Fruit fly (Drosophila melanogaster): ENCODE results near the gene tacc.

Gene tacc

dm6 chr3R:4739492-4740431, 9.1 kb downstream of the tacc start:
- TF ChIP-seq CG18476 (GFP tag; optimal IDR thresholded peaks at IDR 0.05) (peak; percentile 82), cwo (GFP tag; optimal IDR thresholded peaks at IDR 0.05) (peak; percentile 76), phol (tag; optimal IDR thresholded peaks at IDR 0.05) (peak; percentile 89), CG2120 (GFP tag; optimal IDR thresholded peaks at IDR 0.05) (peak; percentile 88), HmgZ (tag; optimal IDR thresholded peaks at IDR 0.05) (peak; percentile 30), peb (GFP tag; IDR thresholded peaks at IDR 0.05) (no peak), CG30020 (tag; optimal IDR thresholded peaks at IDR 0.05) (peak; percentile 36), Lim3 (GFP tag; IDR thresholded peaks at IDR 0.05) (no peak), Oli (tag; optimal IDR thresholded peaks at IDR 0.05) (peak; percentile 92), Side (GFP tag; optimal IDR thresholded peaks at IDR 0.05) (peak; percentile 78), gt (GFP tag; IDR thresholded peaks at IDR 0.05) (no peak), otp (GFP tag; IDR thresholded peaks at IDR 0.05) (no peak), CG34224 (GFP tag; IDR thresholded peaks at IDR 0.05; ENCODE audit: partially characterized antibody) (no peak), Lhr (GFP tag; optimal IDR thresholded peaks at IDR 0.05) (peak; percentile 47), E2f2 (GFP tag; IDR thresholded peaks at IDR 0.05) (no peak), ewg (GFP tag; optimal IDR thresholded peaks at IDR 0.05) (peak; percentile 86), CG31441 (GFP tag; IDR thresholded peaks at IDR 0.05) (no peak), en (GFP tag; optimal IDR thresholded peaks at IDR 0.05) (peak; percentile 75), ato (GFP tag; IDR thresholded peaks at IDR 0.05; ENCODE audit: partially characterized antibody) (no peak), HLH3B (GFP tag; IDR thresholded peaks at IDR 0.05) (no peak), bowl (GFP tag; IDR thresholded peaks at IDR 0.05) (no peak), Dp (GFP tag; optimal IDR thresholded peaks at IDR 0.05) (peak; percentile 22), Sox100B (GFP tag; optimal IDR thresholded peaks at IDR 0.05) (peak; percentile 94), nom (GFP tag; optimal IDR thresholded peaks at IDR 0.05) (peak; percentile 43), GATAe (GFP tag; conservative IDR thresholded peaks at IDR 0.05) (no peak), abd-A (tag; optimal IDR thresholded peaks at IDR 0.05) (peak; percentile 63), Mad (GFP tag; optimal IDR thresholded peaks at IDR 0.05) (peak; percentile 79), kah (GFP tag; optimal IDR thresholded peaks at IDR 0.05) (peak; percentile 26), h (optimal IDR thresholded peaks at IDR 0.05) (no peak), Tbp (GFP tag; optimal IDR thresholded peaks at IDR 0.05) (no peak), Drgx (GFP tag; IDR thresholded peaks at IDR 0.05) (no peak), Ada2b (GFP tag; IDR thresholded peaks at IDR 0.05) (no peak), CG16815 (GFP tag; optimal IDR thresholded peaks at IDR 0.05) (peak; percentile 90), mam (GFP tag; optimal IDR thresholded peaks at IDR 0.05) (peak; percentile 79), Sry-β (GFP tag; optimal IDR thresholded peaks at IDR 0.05) (peak; percentile 33), Hr3 (GFP tag; optimal IDR thresholded peaks at IDR 0.05) (peak; percentile 90), CG8765 (GFP tag; IDR thresholded peaks at IDR 0.05) (no peak), emc (GFP tag; optimal IDR thresholded peaks at IDR 0.05) (peak; percentile 44), pan (optimal IDR thresholded peaks at IDR 0.05) (no peak), pan (GFP tag; optimal IDR thresholded peaks at IDR 0.05 in 1 of 2, IDR thresholded peaks at IDR 0.05 in 1 of 2) (no peak), stc (GFP tag; IDR thresholded peaks at IDR 0.05) (no peak), CG12942 (GFP tag; optimal IDR thresholded peaks at IDR 0.05) (peak; percentile 75), Aef1 (GFP tag; IDR thresholded peaks at IDR 0.05) (no peak), MTF-1 (GFP tag; optimal IDR thresholded peaks at IDR 0.05; ENCODE audit: borderline replicate concordance) (no peak), CG9817 (tag; optimal IDR thresholded peaks at IDR 0.05) (peak; percentile 67), Fer3 (tag; optimal IDR thresholded peaks at IDR 0.05) (peak; percentile 53), her (GFP tag; optimal IDR thresholded peaks at IDR 0.05) (peak; percentile 56), E2f1 (GFP tag; IDR thresholded peaks at IDR 0.05) (no peak), CG32772 (GFP tag; IDR thresholded peaks at IDR 0.05) (no peak), kay (GFP tag; optimal IDR thresholded peaks at IDR 0.05) (peak; percentile 63)

All from whole organism, embryonic.